Fruit fly (Drosophila melanogaster) whole organism, embryonic: Measurements from ENCODE around the gene pbl.

ENCODE experiments used
- Ada2b ChIP-seq: fragments of 200-800 bp; sonication (Bioruptor generic); IDR thresholded peaks from 2 replicates; pipeline ENCODE4 v1.3.6; 2022; ENCODE audit warnings: missing biosample characterization, missing genetic modification characterization
- Blimp-1 ChIP-seq: fragments of 200-800 bp; sonication (Bioruptor generic); optimal IDR thresholded peaks from 3 replicates; lab custom pipeline; 2018; ENCODE audit warnings: missing biosample characterization, missing genetic modification characterization, mild to moderate bottlenecking, moderate library complexity, missing genetic modification reagents
- CG10431 ChIP-seq: fragments of 200-800 bp; sonication (Bioruptor generic); optimal IDR thresholded peaks from 3 replicates; lab custom pipeline; 2018; ENCODE audit warnings: missing biosample characterization, mild to moderate bottlenecking, missing genetic modification characterization
- CG11247 ChIP-seq: fragments of 200-800 bp; sonication (Bioruptor generic); IDR thresholded peaks from 2 replicates; pipeline ENCODE4 v1.3.6; 2022; ENCODE audit warnings: missing biosample characterization, missing genetic modification characterization
- CG11504 ChIP-seq: fragments of 200-800 bp; sonication (Bioruptor generic); optimal IDR thresholded peaks from 3 replicates; lab custom pipeline; 2019; ENCODE audit warnings: missing biosample characterization, mild to moderate bottlenecking, missing genetic modification characterization, moderate library complexity
- CG12299 ChIP-seq: fragments of 200-800 bp; sonication (Bioruptor generic); optimal IDR thresholded peaks from 2 replicates; lab custom pipeline; 2018; ENCODE audit warnings: missing biosample characterization, mild to moderate bottlenecking, missing genetic modification characterization
- CG12391 ChIP-seq: fragments of 200-800 bp; sonication (Bioruptor generic); optimal IDR thresholded peaks from 3 replicates; lab custom pipeline; 2018; ENCODE audit warnings: missing biosample characterization, mild to moderate bottlenecking, missing genetic modification characterization, moderate library complexity
- CG14050 ChIP-seq: fragments of 200-800 bp; sonication (Bioruptor generic); IDR thresholded peaks from 3 replicates; pipeline ENCODE4 v1.3.6; 2022; ENCODE audit warnings: missing biosample characterization, missing genetic modification characterization
- CG14710 ChIP-seq: fragments of 200-800 bp; sonication (Bioruptor generic); optimal IDR thresholded peaks from 3 replicates; lab custom pipeline; 2019; ENCODE audit warnings: missing biosample characterization, mild to moderate bottlenecking, missing genetic modification characterization, moderate library complexity
- CG16779 ChIP-seq: fragments of 200-800 bp; sonication (Bioruptor generic); IDR thresholded peaks from 2 replicates; pipeline ENCODE4 v1.3.6; 2022; ENCODE audit warnings: missing biosample characterization, missing genetic modification characterization
- CG1792 ChIP-seq: fragments of 200-800 bp; sonication (Bioruptor generic); optimal IDR thresholded peaks from 2 replicates; lab custom pipeline; 2016; ENCODE audit warnings: missing biosample characterization, missing genetic modification characterization
- CG2712 ChIP-seq: fragments of 200-800 bp; optimal IDR thresholded peaks from 3 replicates; lab custom pipeline; 2019; ENCODE audit warnings: missing biosample characterization, mild to moderate bottlenecking, missing genetic modification characterization, moderate library complexity
- CG32772 ChIP-seq: fragments of 200-800 bp; sonication (Bioruptor generic); IDR thresholded peaks from 2 replicates; pipeline ENCODE4 v1.3.6; 2022; ENCODE audit warnings: missing biosample characterization, missing genetic modification characterization
- CG3995 ChIP-seq: fragments of 200-800 bp; sonication (Bioruptor generic); optimal IDR thresholded peaks from 3 replicates; lab custom pipeline; 2016; ENCODE audit warnings: missing biosample characterization, missing genetic modification characterization
- CG4360 ChIP-seq: fragments of 200-800 bp; sonication (Bioruptor generic); IDR thresholded peaks from 2 replicates; pipeline ENCODE4 v1.3.6; 2022; ENCODE audit warnings: missing biosample characterization, missing genetic modification characterization
- CG7556 ChIP-seq: fragments of 200-800 bp; sonication (Bioruptor generic); optimal IDR thresholded peaks from 2 replicates; lab custom pipeline; 2017; ENCODE audit warnings: missing biosample characterization, mild to moderate bottlenecking, missing genetic modification characterization
- CG9817 ChIP-seq: fragments of 200-800 bp; sonication (Bioruptor generic); optimal IDR thresholded peaks from 2 replicates; lab custom pipeline; 2018; ENCODE audit warnings: missing biosample characterization, mild to moderate bottlenecking, missing genetic modification characterization, moderate library complexity
- D ChIP-seq, 2 experiments: fragments of 200-800 bp in 1 of 2; fragments of >200 bp in 1 of 2; sonication (Bioruptor generic) in 1 of 2; optimal IDR thresholded peaks; 2 replicates in 1 of 2; 3 replicates in 1 of 2; lab custom pipeline; 2017; ENCODE audit warnings: mild to moderate bottlenecking in 1 of 2, missing biosample characterization in 1 of 2, missing genetic modification characterization in 1 of 2, missing genetic modification reagents in 1 of 2
- D19A ChIP-seq: fragments of 200-800 bp; optimal IDR thresholded peaks from 3 replicates; lab custom pipeline; 2019; ENCODE audit warnings: missing biosample characterization, mild to moderate bottlenecking, missing genetic modification characterization, moderate library complexity
- Dip3 ChIP-seq: fragments of 200-800 bp; sonication (Bioruptor generic); optimal IDR thresholded peaks from 3 replicates; lab custom pipeline; 2016; ENCODE audit warnings: missing biosample characterization, missing genetic modification characterization
- E2f2 ChIP-seq: fragments of 200-800 bp; sonication (Bioruptor generic); IDR thresholded peaks from 2 replicates; pipeline ENCODE4 v1.3.6; 2022; ENCODE audit warnings: missing biosample characterization, missing genetic modification characterization
- Gsc ChIP-seq: fragments of 200-800 bp; sonication (Bioruptor generic); IDR thresholded peaks from 2 replicates; pipeline ENCODE4 v1.3.6; 2022; ENCODE audit warnings: missing biosample characterization, missing genetic modification characterization
- Hmx ChIP-seq: fragments of 200-800 bp; sonication (Bioruptor generic); optimal IDR thresholded peaks from 2 replicates; lab custom pipeline; 2016; ENCODE audit warnings: missing biosample characterization, missing genetic modification characterization
- Hr39 ChIP-seq: fragments of >200 bp; optimal IDR thresholded peaks from 2 replicates; lab custom pipeline; 2017
- Hr51 ChIP-seq, 2 experiments: fragments of 200-800 bp; sonication (Bioruptor generic); optimal IDR thresholded peaks; 2 replicates in 1 of 2; 3 replicates in 1 of 2; lab custom pipeline; 2016 to 2018; ENCODE audit warnings: missing biosample characterization in 2 of 2, missing genetic modification characterization in 2 of 2, mild to moderate bottlenecking in 1 of 2, moderate library complexity in 1 of 2
- Hsf ChIP-seq: fragments of 200-800 bp; sonication (Bioruptor generic); optimal IDR thresholded peaks from 3 replicates; lab custom pipeline; 2016; ENCODE audit warnings: missing biosample characterization, missing genetic modification characterization
- Nf-YB ChIP-seq: fragments of 200-800 bp; sonication (Bioruptor generic); optimal IDR thresholded peaks from 3 replicates; lab custom pipeline; 2019; ENCODE audit warnings: missing biosample characterization, mild to moderate bottlenecking, missing genetic modification characterization, moderate library complexity
- Nf-YC ChIP-seq: fragments of 200-800 bp; optimal IDR thresholded peaks from 3 replicates; lab custom pipeline; 2019; ENCODE audit warnings: missing biosample characterization, mild to moderate bottlenecking, missing genetic modification characterization, moderate library complexity
- Oli ChIP-seq: fragments of 200-800 bp; sonication (Bioruptor generic); optimal IDR thresholded peaks from 2 replicates; lab custom pipeline; 2018; ENCODE audit warnings: missing biosample characterization, mild to moderate bottlenecking, missing genetic modification characterization, moderate library complexity
- Sry-β ChIP-seq: fragments of 200-800 bp; sonication (Bioruptor generic); optimal IDR thresholded peaks from 2 replicates; lab custom pipeline; 2018; ENCODE audit warnings: missing biosample characterization, mild to moderate bottlenecking, missing genetic modification characterization, moderate library complexity
- Xrp1 ChIP-seq: fragments of 200-800 bp; sonication (Bioruptor generic); IDR thresholded peaks from 2 replicates; pipeline ENCODE4 v1.3.6; 2022; ENCODE audit warnings: missing biosample characterization, missing genetic modification characterization
- ab ChIP-seq: fragments of 200-800 bp; sonication (Bioruptor generic); optimal IDR thresholded peaks from 2 replicates; lab custom pipeline; 2016; ENCODE audit warnings: missing biosample characterization, missing genetic modification characterization
- amos ChIP-seq: fragments of 200-800 bp; sonication (Bioruptor generic); IDR thresholded peaks from 2 replicates; pipeline ENCODE4 v1.3.6; 2022; ENCODE audit warnings: missing biosample characterization, missing genetic modification characterization; ENCODE audit not compliant: partially characterized antibody
- aop ChIP-seq: fragments of 200-800 bp; sonication (Bioruptor generic); IDR thresholded peaks from 2 replicates; pipeline ENCODE4 v1.3.6; 2022; ENCODE audit warnings: missing biosample characterization, missing genetic modification characterization
- bigmax ChIP-seq: fragments of 200-800 bp; sonication (Bioruptor generic); optimal IDR thresholded peaks from 2 replicates; lab custom pipeline; 2018; ENCODE audit warnings: missing biosample characterization, mild to moderate bottlenecking, missing genetic modification characterization
- bsh ChIP-seq, 2 experiments: fragments of 200-800 bp; sonication (Bioruptor generic); optimal IDR thresholded peaks; 2 replicates each; lab custom pipeline; 2017 to 2018; ENCODE audit warnings: mild to moderate bottlenecking in 2 of 2, missing biosample characterization in 2 of 2, missing genetic modification characterization in 2 of 2, moderate library complexity in 1 of 2
- dmrt11E ChIP-seq: fragments of 200-800 bp; sonication (Bioruptor generic); optimal IDR thresholded peaks from 3 replicates; lab custom pipeline; 2018; ENCODE audit warnings: missing biosample characterization, mild to moderate bottlenecking, missing genetic modification characterization, moderate library complexity
- fd96Cb ChIP-seq: fragments of 200-800 bp; sonication (Bioruptor generic); optimal IDR thresholded peaks from 2 replicates; lab custom pipeline; 2018; ENCODE audit warnings: missing biosample characterization, mild to moderate bottlenecking, missing genetic modification characterization, moderate library complexity
- gem ChIP-seq: fragments of 200-800 bp; sonication (Bioruptor generic); optimal IDR thresholded peaks from 2 replicates; lab custom pipeline; 2019; ENCODE audit warnings: missing biosample characterization, mild to moderate bottlenecking, missing genetic modification characterization, moderate library complexity
- gsb-n ChIP-seq: fragments of 200-800 bp; sonication (Bioruptor generic); optimal IDR thresholded peaks from 3 replicates; lab custom pipeline; 2018; ENCODE audit warnings: missing biosample characterization, mild to moderate bottlenecking, missing genetic modification characterization
- h ChIP-seq: fragments of >200 bp; optimal IDR thresholded peaks from 2 replicates; lab custom pipeline; 2017
- phol ChIP-seq: fragments of 200-800 bp; sonication (Bioruptor generic); optimal IDR thresholded peaks from 3 replicates; lab custom pipeline; 2018; ENCODE audit warnings: missing biosample characterization, mild to moderate bottlenecking, missing genetic modification characterization, moderate library complexity
- pros ChIP-seq: fragments of 200-800 bp; sonication (Bioruptor generic); optimal IDR thresholded peaks from 3 replicates; lab custom pipeline; 2019; ENCODE audit warnings: missing biosample characterization, mild to moderate bottlenecking, missing genetic modification characterization, moderate library complexity
- schlank ChIP-seq: fragments of 200-800 bp; sonication (Bioruptor generic); optimal IDR thresholded peaks from 2 replicates; lab custom pipeline; 2018; ENCODE audit warnings: missing biosample characterization, mild to moderate bottlenecking, missing genetic modification characterization
- sens-2 ChIP-seq: fragments of 200-800 bp; sonication (Bioruptor generic); IDR thresholded peaks from 2 replicates; pipeline ENCODE4 v1.3.6; 2022; ENCODE audit warnings: missing biosample characterization, missing genetic modification characterization
- seq ChIP-seq: fragments of 200-800 bp; sonication (Bioruptor generic); IDR thresholded peaks from 2 replicates; pipeline ENCODE4 v1.3.6; 2022; ENCODE audit warnings: missing biosample characterization, missing genetic modification characterization
- slbo ChIP-seq: fragments of 200-800 bp; sonication (Bioruptor generic); IDR thresholded peaks from 2 replicates; pipeline ENCODE4 v1.3.6; 2022; ENCODE audit warnings: missing biosample characterization, missing genetic modification characterization
- tgo ChIP-seq: fragments of 200-800 bp; sonication (Bioruptor generic); IDR thresholded peaks from 3 replicates; pipeline ENCODE4 v1.3.6; 2022; ENCODE audit warnings: missing biosample characterization, missing genetic modification characterization
- unc-4 ChIP-seq: fragments of 200-800 bp; sonication (Bioruptor generic); IDR thresholded peaks from 2 replicates; pipeline ENCODE4 v1.3.6; 2022; ENCODE audit warnings: missing biosample characterization, missing genetic modification characterization; ENCODE audit not compliant: partially characterized antibody
- unpg ChIP-seq: fragments of 200-800 bp; sonication (Bioruptor generic); optimal IDR thresholded peaks from 3 replicates; lab custom pipeline; 2018; ENCODE audit warnings: missing biosample characterization, mild to moderate bottlenecking, missing genetic modification characterization, moderate library complexity
- zf30C ChIP-seq: fragments of 200-800 bp; sonication (Bioruptor generic); optimal IDR thresholded peaks from 3 replicates; lab custom pipeline; 2018; ENCODE audit warnings: missing biosample characterization, mild to moderate bottlenecking, missing genetic modification characterization

Gene pbl

DNA sequence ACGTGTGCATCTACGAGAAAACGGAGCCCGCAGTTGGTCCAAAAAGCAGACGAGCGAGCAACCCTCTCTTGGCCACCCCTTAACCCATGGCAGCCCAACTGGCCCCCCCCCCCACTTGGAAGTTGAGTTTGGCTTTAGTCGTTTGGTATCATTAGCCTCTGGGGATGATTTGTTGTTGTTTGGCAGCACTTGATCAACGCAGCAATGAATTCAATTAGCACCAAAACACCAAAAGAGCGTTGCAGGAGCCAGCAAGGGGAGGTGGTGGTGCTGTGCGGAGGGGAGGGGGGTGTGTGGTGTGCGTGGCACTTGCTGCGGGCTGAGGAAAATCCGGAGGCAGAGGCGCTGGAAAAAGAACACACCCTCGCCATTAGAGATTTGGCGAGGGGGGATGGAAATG is 43.2 kb upstream of the pbl start (continued):
- TF ChIP-seq unc-4 (GFP tag; lab: Robert Waterston, UW) (no peak), E2f2 (GFP tag; lab: Robert Waterston, UW) (no peak), Sry-β (GFP tag; lab: Kevin White, UChicago) (no peak), CG14050 (GFP tag; lab: Robert Waterston, UW) (no peak), slbo (GFP tag; lab: Robert Waterston, UW) (no peak), pros (GFP tag; lab: Kevin White, UChicago) (peak; percentile 87), gsb-n (tag; lab: Kevin White, UChicago) (peak; percentile 7), tgo (GFP tag; lab: Robert Waterston, UW) (no peak), CG32772 (GFP tag; lab: Robert Waterston, UW) (no peak), gem (tag; lab: Kevin White, UChicago) (no peak), Nf-YB (GFP tag; lab: Kevin White, UChicago) (peak; percentile 71), aop (GFP tag; lab: Robert Waterston, UW) (no peak), CG11247 (GFP tag; lab: Robert Waterston, UW) (0 out of 2 replicates have a peak, but pooled peaks have one; percentile 9), CG1792 (GFP tag; lab: Kevin White, UChicago) (no peak), seq (GFP tag; lab: Robert Waterston, UW) (peak; percentile 62; the same call in 1 of the 2 replicates), CG3995 (GFP tag; lab: Kevin White, UChicago) (no peak), Oli (no peak), Hr39 (lab: Kevin White, UChicago) (peak; percentile 10), CG16779 (GFP tag; lab: Robert Waterston, UW) (no peak), Dip3 (GFP tag; lab: Kevin White, UChicago) (no peak), schlank (no peak), Nf-YC (tag; lab: Kevin White, UChicago) (peak; percentile 87), Hsf (GFP tag; lab: Kevin White, UChicago) (no peak), unpg (GFP tag; lab: Kevin White, UChicago) (no peak), CG4360 (GFP tag; lab: Robert Waterston, UW) (peak; percentile 34; the same call in 1 of the 2 replicates), Hr51 (GFP tag; optimal IDR thresholded peaks at IDR 0.05; lab: Kevin White, UChicago) (peak in 1 of 2 experiments; percentile 12), Ada2b (GFP tag; lab: Robert Waterston, UW) (no peak), Gsc (GFP tag; lab: Robert Waterston, UW) (no peak), h (lab: Kevin White, UChicago) (no peak), CG10431 (GFP tag; lab: Kevin White, UChicago) (no peak), CG12299 (tag; lab: Kevin White, UChicago) (no peak)

DNA sequence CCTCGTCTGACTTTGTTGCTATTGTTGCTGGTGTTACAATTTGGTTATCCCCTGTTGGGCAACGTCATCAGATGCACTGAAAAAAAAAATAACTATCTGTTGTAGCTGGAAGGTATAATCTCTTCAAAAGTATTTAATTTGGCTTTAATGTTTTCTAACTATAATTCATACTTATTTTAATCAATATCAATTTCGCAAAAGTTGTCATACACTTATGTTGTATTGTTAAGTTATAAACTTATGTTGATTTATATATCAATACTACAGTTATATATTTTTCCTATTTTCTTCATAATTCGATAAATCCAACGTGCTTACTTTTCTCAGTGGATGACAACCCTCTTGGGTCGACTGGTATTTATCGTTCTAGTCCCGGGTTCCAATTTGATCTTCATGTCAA is 42.0 kb upstream of the pbl start:
- TF ChIP-seq phol (tag; lab: Kevin White, UChicago) (peak; percentile 32), CG11504 (tag; lab: Kevin White, UChicago) (peak; percentile 20), dmrt11E (tag; lab: Kevin White, UChicago) (peak; percentile 59), ab (GFP tag; lab: Kevin White, UChicago) (no peak), Xrp1 (GFP tag; lab: Robert Waterston, UW) (peak; percentile 20; the same call in 1 of the 2 replicates), CG12391 (tag; lab: Kevin White, UChicago) (peak; percentile 7), D (optimal IDR thresholded peaks at IDR 0.05; lab: Kevin White, UChicago) (no peak), D (GFP tag; optimal IDR thresholded peaks at IDR 0.05; lab: Kevin White, UChicago) (peak; percentile 37), bigmax (GFP tag; lab: Kevin White, UChicago) (no peak), sens-2 (GFP tag; lab: Robert Waterston, UW) (no peak), CG2712 (peak; percentile 71), amos (GFP tag; lab: Robert Waterston, UW) (no peak), D19A (peak; percentile 4), CG9817 (no peak), Hmx (GFP tag; lab: Kevin White, UChicago) (no peak), fd96Cb (peak; percentile 3), zf30C (GFP tag; lab: Kevin White, UChicago) (peak; percentile 62), bsh (GFP tag; optimal IDR thresholded peaks at IDR 0.05; lab: Kevin White, UChicago) (peak in 1 of 2 experiments; percentile 17), CG7556 (no peak), Blimp-1 (GFP tag; lab: Kevin White, UChicago) (peak; percentile 5), CG14710 (peak; percentile 42)
